Worm (Caenorhabditis elegans): ENCODE results near the gene rgs-4.

Gene rgs-4

DNA sequence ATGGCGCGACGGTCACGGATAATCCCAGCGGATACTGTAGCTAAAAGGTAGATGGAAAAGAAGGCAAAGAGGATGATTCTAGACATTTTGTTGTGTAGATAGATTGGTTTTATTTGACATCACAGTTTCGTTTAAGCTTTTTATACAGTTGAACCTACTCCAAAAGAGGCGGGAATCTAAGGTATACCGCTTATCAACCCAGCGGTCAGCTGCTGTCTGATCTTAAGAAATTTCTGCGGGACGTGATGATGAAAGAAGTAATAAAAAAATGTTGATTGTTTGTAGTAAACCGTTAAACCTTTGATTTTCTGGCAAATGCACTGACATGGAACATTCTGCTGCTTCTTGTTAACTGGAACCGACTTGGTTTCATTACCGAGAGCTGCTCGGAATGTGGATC, 38.5 kb upstream of the rgs-4 start, which contains the start of gene nspe-6:
Gene nspe-6, minus strand, starts transcription at position 101 of the 400 bp plus-strand sequence.
- TF ChIP-seq lin-40 (tag; optimal IDR thresholded peaks at IDR 0.05) = no peak
- no peak for TF ChIP-seq Y95B8A.8 (GFP tag; IDR thresholded peaks at IDR 0.05)
- no peak for TF ChIP-seq K11D2.4 (GFP tag; IDR thresholded peaks at IDR 0.05)
- TF ChIP-seq attf-6 (GFP tag; IDR thresholded peaks at IDR 0.05) = no peak
- TF ChIP-seq nhr-90 (tag; optimal IDR thresholded peaks at IDR 0.05) = no peak
- TF ChIP-seq lag-1 (GFP tag; IDR thresholded peaks at IDR 0.05) = no peak

DNA sequence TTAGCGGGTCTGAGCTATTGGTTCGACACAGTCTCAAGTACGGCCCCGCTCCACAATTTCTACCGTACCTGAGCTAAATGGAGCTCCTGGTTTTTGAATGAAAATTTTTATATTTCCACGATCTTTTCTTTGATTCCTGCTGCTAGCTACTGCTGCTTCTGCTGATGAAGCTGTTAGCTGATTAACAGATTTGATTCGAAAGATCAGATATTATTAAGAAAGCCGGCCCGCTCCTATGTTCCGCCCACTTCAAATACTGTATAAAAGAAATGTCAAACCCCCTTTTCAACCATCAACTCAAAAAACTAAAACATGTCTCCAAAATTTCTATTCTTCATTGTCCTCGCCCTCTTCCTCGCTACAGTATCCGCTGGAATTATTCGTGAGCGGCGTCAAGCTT, 37.0 kb upstream of the rgs-4 start, which contains the start of gene nspe-3:
Gene nspe-3, plus strand, starts transcription at position 301 of the 400 bp plus-strand sequence.
- TF ChIP-seq ztf-18 (tag; optimal IDR thresholded peaks at IDR 0.05) (no peak), F57A8.1 (GFP tag; optimal IDR thresholded peaks at IDR 0.05) (no peak), T26A5.8 (tag; optimal IDR thresholded peaks at IDR 0.05) (no peak), atf-7 (tag; optimal IDR thresholded peaks at IDR 0.05) (no peak), attf-6 (GFP tag; IDR thresholded peaks at IDR 0.05) (no peak), fkh-3 (tag; optimal IDR thresholded peaks at IDR 0.05) (no peak), madf-8 (GFP tag; conservative IDR thresholded peaks at IDR 0.05) (no peak), gei-17 (GFP tag; optimal IDR thresholded peaks at IDR 0.05) (no peak), T07F8.4 (tag; optimal IDR thresholded peaks at IDR 0.05) (no peak), chd-7 (tag; optimal IDR thresholded peaks at IDR 0.05) (no peak), sptf-2 (GFP tag; optimal IDR thresholded peaks at IDR 0.05) (no peak), F37B4.10 (GFP tag; IDR thresholded peaks at IDR 0.05) (no peak)

ce11 chrII:12619288-12619687, 35.3 kb upstream of the rgs-4 start, which contains the start of gene nspe-2:
Gene nspe-2 (minus strand): TSS chrII:12619388.
- TF ChIP-seq B0019.2 (GFP tag; conservative IDR thresholded peaks at IDR 0.05) (no peak), F10E7.11 (tag; optimal IDR thresholded peaks at IDR 0.05) (no peak), akir-1 (GFP tag; optimal IDR thresholded peaks at IDR 0.05) (no peak), lin-26 (GFP tag; IDR thresholded peaks at IDR 0.05) (no peak), lir-1 (GFP tag; conservative IDR thresholded peaks at IDR 0.05) (no peak), unc-130 (GFP tag; optimal IDR thresholded peaks at IDR 0.05) (no peak), F33H1.4 (GFP tag; IDR thresholded peaks at IDR 0.05) (no peak), hlh-26 (GFP tag; conservative IDR thresholded peaks at IDR 0.05) (no peak), let-607 (tag; optimal IDR thresholded peaks at IDR 0.05) (no peak), Y53F4B.3 (GFP tag; IDR thresholded peaks at IDR 0.05) (no peak), nhr-90 (tag; optimal IDR thresholded peaks at IDR 0.05) (no peak), cebp-1 (GFP tag; IDR thresholded peaks at IDR 0.05) (no peak), cebp-1 (tag; optimal IDR thresholded peaks at IDR 0.05) (no peak)

DNA sequence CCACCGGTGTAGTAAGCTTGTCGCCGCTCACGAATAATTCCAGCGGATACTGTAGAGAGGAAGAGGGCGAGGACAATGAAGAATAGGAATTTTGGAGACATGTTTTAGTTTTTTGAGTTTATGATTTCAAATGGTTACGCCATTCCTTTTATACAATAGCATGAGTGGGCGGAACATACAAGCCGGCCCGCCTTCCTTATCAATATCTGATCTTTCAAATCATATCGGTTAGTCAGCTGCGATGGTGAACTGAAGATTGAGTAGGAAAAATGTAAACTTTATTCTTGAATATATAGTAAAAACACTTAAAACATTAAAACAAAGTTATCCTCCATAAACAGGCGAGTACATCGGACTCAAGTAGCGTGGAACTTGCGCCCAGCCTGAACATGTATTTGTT, 33.8 kb upstream of the rgs-4 start, which contains the start of gene nspe-1:
Gene nspe-1, minus strand, starts transcription at position 101 of the 400 bp plus-strand sequence.
- TF ChIP-seq ceh-91 (GFP tag; IDR thresholded peaks at IDR 0.05) (no peak), ztf-18 (tag; optimal IDR thresholded peaks at IDR 0.05) (no peak), nhr-80 (tag; optimal IDR thresholded peaks at IDR 0.05) (no peak), pha-4 (tag; optimal IDR thresholded peaks at IDR 0.05) (no peak), F55B11.4 (tag; optimal IDR thresholded peaks at IDR 0.05; ENCODE audit: borderline replicate concordance, insufficient read depth) (no peak), snpc-3.4 (tag; optimal IDR thresholded peaks at IDR 0.05) (no peak), dpl-1 (GFP tag; optimal IDR thresholded peaks at IDR 0.05) (no peak), tbx-9 (tag; optimal IDR thresholded peaks at IDR 0.05; ENCODE audit: borderline replicate concordance) (no peak), aptf-2 (GFP tag; conservative IDR thresholded peaks at IDR 0.05) (no peak), T07F8.4 (tag; optimal IDR thresholded peaks at IDR 0.05) (no peak), chd-7 (tag; optimal IDR thresholded peaks at IDR 0.05) (no peak), sptf-2 (GFP tag; optimal IDR thresholded peaks at IDR 0.05) (no peak), nhr-179 (tag; optimal IDR thresholded peaks at IDR 0.05) (no peak), mxl-1 (tag; optimal IDR thresholded peaks at IDR 0.05) (no peak), lir-1 (GFP tag; conservative IDR thresholded peaks at IDR 0.05) (no peak)

All from whole organism, young adult.